Worm (Caenorhabditis elegans) whole organism, early embryonic: ENCODE measurements around the gene F47B8.10.
A peak's percentile ranks its signal among the peaks of the same experiment; 100 is the strongest.

ENCODE experiments used
- B0310.2 ChIP-seq: sonication (generic microtip); optimal IDR thresholded peaks from 2 replicates; lab custom pipeline; 2016; ENCODE audit warnings: mild to moderate bottlenecking, missing genetic modification characterization, missing compliant biosample characterization
- F13C5.2 ChIP-seq: sonication (generic microtip); optimal IDR thresholded peaks from 2 replicates; lab custom pipeline; 2017; ENCODE audit warnings: mild to moderate bottlenecking, missing genetic modification characterization, inconsistent platforms, missing compliant biosample characterization
- aly-1 ChIP-seq: sonication (generic microtip); optimal IDR thresholded peaks from 2 replicates; lab custom pipeline; 2016; ENCODE audit warnings: missing genetic modification characterization, missing compliant biosample characterization
- ama-1 ChIP-seq: fragments of 150-350 bp; optimal IDR thresholded peaks from 2 replicates; lab custom pipeline; 2014
- ceh-13 ChIP-seq: fragments of 200-800 bp; sonication (Bioruptor generic); optimal IDR thresholded peaks from 2 replicates; lab custom pipeline; 2018; ENCODE audit warnings: mild to moderate bottlenecking, missing genetic modification characterization, missing compliant biosample characterization
- ceh-36 ChIP-seq: sonication (generic microtip); optimal IDR thresholded peaks from 2 replicates; lab custom pipeline; 2016; ENCODE audit warnings: missing genetic modification characterization, inconsistent platforms, missing compliant biosample characterization
- ets-7 ChIP-seq: sonication (generic microtip); optimal IDR thresholded peaks from 2 replicates; lab custom pipeline; 2016; ENCODE audit warnings: missing genotype, missing genetic modification characterization, missing compliant biosample characterization
- flt-1 ChIP-seq: fragments of 200-800 bp; sonication (Bioruptor generic); IDR thresholded peaks from 2 replicates; pipeline ENCODE4 v1.3.6; 2022; ENCODE audit warnings: missing genetic modification characterization, missing compliant biosample characterization
- hmbx-1 ChIP-seq: sonication (generic microtip); optimal IDR thresholded peaks from 2 replicates; lab custom pipeline; 2016; ENCODE audit warnings: mild to moderate bottlenecking, missing genetic modification characterization, missing compliant biosample characterization
- hmg-4 ChIP-seq: fragments of 200-800 bp; sonication (Bioruptor generic); optimal IDR thresholded peaks from 2 replicates; lab custom pipeline; 2018; ENCODE audit warnings: mild to moderate bottlenecking, missing genetic modification characterization, missing compliant biosample characterization
- hnd-1 ChIP-seq: sonication (generic microtip); optimal IDR thresholded peaks from 2 replicates; lab custom pipeline; 2016; ENCODE audit warnings: missing genetic modification characterization, missing compliant biosample characterization
- pes-1 ChIP-seq: fragments of 200-800 bp; sonication (Bioruptor generic); IDR thresholded peaks from 2 replicates; pipeline ENCODE4 v1.3.6; 2022; ENCODE audit warnings: missing genetic modification reagents, missing genetic modification characterization, missing compliant biosample characterization
- scrt-1 ChIP-seq: fragments of 200-800 bp; sonication (Bioruptor generic); IDR thresholded peaks from 2 replicates; pipeline ENCODE4 v1.3.6; 2022; ENCODE audit warnings: missing genetic modification characterization, missing compliant biosample characterization
- sea-1 ChIP-seq: fragments of 200-800 bp; sonication (Bioruptor generic); conservative IDR thresholded peaks from 2 replicates; pipeline ENCODE4 v1.3.6; 2022; ENCODE audit warnings: missing genetic modification characterization, missing compliant biosample characterization
- tbx-11 ChIP-seq: fragments of 200-800 bp; sonication (Bioruptor generic); IDR thresholded peaks from 2 replicates; pipeline ENCODE4 v1.3.6; 2022; ENCODE audit warnings: missing genetic modification characterization, missing compliant biosample characterization
- tbx-37 ChIP-seq: fragments of 200-800 bp; sonication (Bioruptor generic); conservative IDR thresholded peaks from 2 replicates; pipeline ENCODE4 v1.3.6; 2022; ENCODE audit warnings: missing genetic modification reagents, missing genetic modification characterization, missing compliant biosample characterization
- tra-4 ChIP-seq: sonication (generic microtip); optimal IDR thresholded peaks from 2 replicates; lab custom pipeline; 2017; ENCODE audit warnings: missing genetic modification characterization, missing compliant biosample characterization

F47B8.10 gene

DNA sequence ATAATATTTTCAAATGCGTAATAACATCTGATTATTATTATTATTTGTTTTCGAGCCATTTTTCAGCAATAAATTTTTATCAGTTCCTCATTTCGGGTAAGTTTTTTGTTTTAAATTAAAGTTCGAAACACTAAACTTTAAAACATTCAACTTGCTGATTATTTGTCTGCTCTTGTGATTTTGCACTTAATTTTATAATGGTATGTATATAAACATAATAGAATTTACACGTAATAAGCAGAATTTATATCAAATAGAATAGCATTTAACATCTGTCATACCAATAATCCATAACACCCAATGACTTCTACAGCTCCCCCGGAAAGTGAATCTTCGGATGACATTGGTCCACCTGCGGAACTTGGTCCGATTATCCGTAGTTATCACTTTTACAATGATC lies 8.7 kb upstream of the F47B8.10 start, which contains the start of gene srm-4:
Gene srm-4, plus strand, starts transcription at position 301 of the 400 bp plus-strand sequence.
- TF ChIP-seq hmg-4 (GFP tag; lab: Kevin White, UChicago) (no peak), aly-1 (tag; lab: Kevin White, UChicago) (no peak), tbx-11 (GFP tag; lab: Robert Waterston, UW) (no peak), scrt-1 (no peak), flt-1 (GFP tag; lab: Robert Waterston, UW) (no peak), B0310.2 (tag; lab: Kevin White, UChicago) (no peak), ceh-36 (tag; lab: Kevin White, UChicago) (no peak), ama-1 (lab: Kevin White, UChicago) (no peak), pes-1 (GFP tag; lab: Robert Waterston, UW) (no peak), ceh-13 (GFP tag; lab: Kevin White, UChicago) (no peak), hnd-1 (tag; lab: Kevin White, UChicago) (no peak), hmbx-1 (tag; lab: Kevin White, UChicago) (no peak), tra-4 (tag; lab: Kevin White, UChicago) (no peak), sea-1 (GFP tag; lab: Robert Waterston, UW) (no peak), F13C5.2 (no peak), tbx-37 (no peak), ets-7 (tag; lab: Kevin White, UChicago) (no peak)

DNA sequence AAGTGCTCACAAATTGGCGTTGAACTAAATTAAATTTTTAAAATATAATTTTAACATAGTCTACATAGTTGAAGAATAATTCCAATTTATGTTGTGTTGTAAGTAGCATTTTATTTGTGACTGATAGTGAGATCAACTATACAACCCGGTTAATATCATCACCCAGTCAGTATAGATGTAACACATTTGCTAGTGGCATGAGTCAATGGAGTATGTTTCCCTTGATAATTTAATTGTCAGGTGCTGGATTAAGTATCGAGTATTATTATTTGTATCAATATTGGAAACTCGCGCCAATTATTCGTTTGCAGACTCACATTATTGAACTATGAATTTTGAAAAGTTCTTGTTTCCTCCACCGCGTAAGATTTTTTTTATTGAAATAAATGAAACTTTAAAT lies 6.9 kb upstream of the F47B8.10 start, which contains the start of gene srm-5:
Gene srm-5, plus strand, starts transcription at position 301 of the 400 bp plus-strand sequence.
- TF ChIP-seq flt-1 (GFP tag; lab: Robert Waterston, UW) (no peak), tra-4 (tag; lab: Kevin White, UChicago) (no peak), ets-7 (tag; lab: Kevin White, UChicago) (no peak), F13C5.2 (no peak), sea-1 (GFP tag; lab: Robert Waterston, UW) (no peak), ceh-13 (GFP tag; lab: Kevin White, UChicago) (no peak), pes-1 (GFP tag; lab: Robert Waterston, UW) (no peak), hmbx-1 (tag; lab: Kevin White, UChicago) (no peak), hmg-4 (GFP tag; lab: Kevin White, UChicago) (no peak), ceh-36 (tag; lab: Kevin White, UChicago) (no peak), aly-1 (tag; lab: Kevin White, UChicago) (no peak), scrt-1 (no peak), tbx-37 (no peak), ama-1 (lab: Kevin White, UChicago) (no peak), B0310.2 (tag; lab: Kevin White, UChicago) (no peak), hnd-1 (tag; lab: Kevin White, UChicago) (no peak)

DNA sequence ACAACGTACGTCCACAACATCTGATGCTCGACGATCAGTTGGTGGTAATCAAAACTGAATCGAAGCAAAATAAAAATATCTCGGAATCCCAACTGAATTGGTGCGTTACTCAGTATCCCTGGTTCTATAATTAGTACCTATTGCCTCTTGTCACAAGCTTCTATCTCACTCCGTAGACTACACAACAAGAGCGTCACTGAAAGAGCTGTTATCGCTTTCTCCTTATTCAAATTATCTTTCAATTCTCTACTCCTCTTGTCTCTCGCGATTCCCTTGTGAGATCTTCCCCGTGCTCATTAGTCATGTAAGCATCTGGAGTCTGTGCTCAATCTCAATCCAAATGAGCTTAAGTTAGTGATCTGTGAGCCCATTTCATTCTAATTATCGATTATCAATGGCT lies 5.1 kb upstream of the F47B8.10 start, which contains the start of gene srm-6:
Gene srm-6, plus strand, starts transcription at position 301 of the 400 bp plus-strand sequence.
- TF ChIP-seq pes-1 (GFP tag; lab: Robert Waterston, UW), result no peak
- no peak for TF ChIP-seq ceh-13 (GFP tag; lab: Kevin White, UChicago)
- TF ChIP-seq tbx-11 (GFP tag; lab: Robert Waterston, UW), result no peak
- TF ChIP-seq ets-7 (tag; lab: Kevin White, UChicago), result no peak
- TF ChIP-seq flt-1 (GFP tag; lab: Robert Waterston, UW), result no peak
- TF ChIP-seq sea-1 (GFP tag; lab: Robert Waterston, UW), result no peak
- TF ChIP-seq hnd-1 (tag; lab: Kevin White, UChicago), result no peak
- no peak for TF ChIP-seq tbx-37
- TF ChIP-seq F13C5.2, result no peak
- no peak for TF ChIP-seq hmbx-1 (tag; lab: Kevin White, UChicago)
- no peak for TF ChIP-seq ceh-36 (tag; lab: Kevin White, UChicago)
- TF ChIP-seq B0310.2 (tag; lab: Kevin White, UChicago), result no peak
- TF ChIP-seq aly-1 (tag; lab: Kevin White, UChicago), result no peak
- no peak for TF ChIP-seq ama-1 (lab: Kevin White, UChicago)
- no peak for TF ChIP-seq hmg-4 (GFP tag; lab: Kevin White, UChicago)
- no peak for TF ChIP-seq tra-4 (tag; lab: Kevin White, UChicago)
- no peak for TF ChIP-seq scrt-1

DNA sequence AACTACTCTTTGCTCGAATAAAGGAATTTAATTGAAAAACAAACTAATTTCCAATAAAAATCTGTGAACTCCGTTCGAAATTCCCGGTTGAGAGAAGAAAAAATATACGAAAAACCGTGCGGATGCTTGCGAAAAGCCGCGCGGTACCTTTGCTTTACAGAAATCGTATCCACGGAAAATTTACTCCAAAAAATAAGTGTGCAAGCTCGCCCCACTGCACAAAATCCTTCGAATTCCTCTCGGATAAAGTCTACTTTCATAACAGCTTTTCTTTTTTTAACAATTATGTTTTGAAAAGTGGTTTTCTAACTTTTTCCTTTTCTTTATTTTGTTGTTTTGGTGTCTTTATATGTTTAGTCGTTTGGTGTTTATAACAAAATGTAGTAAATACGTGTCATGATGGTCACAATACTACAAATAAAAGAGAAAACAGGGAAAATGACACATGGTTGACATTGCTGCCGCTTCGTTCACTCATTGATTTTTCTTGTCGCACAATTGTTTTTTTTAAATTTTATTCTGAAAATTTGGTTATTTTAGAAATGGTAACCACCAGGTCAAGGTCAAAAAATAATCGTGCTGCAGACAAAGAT lies 5.6 kb downstream of the F47B8.10 start, which contains the start of gene cept-2:
Gene cept-2, plus strand, starts transcription at position 533 of the 593 bp plus-strand sequence.
- TF ChIP-seq tbx-37 (peak; percentile 19; the same call in 1 of the 2 replicates), ets-7 (tag; lab: Kevin White, UChicago) (peak; percentile 28), F13C5.2 (peak; percentile 75), flt-1 (GFP tag; lab: Robert Waterston, UW) (no peak), hmg-4 (GFP tag; lab: Kevin White, UChicago) (no peak)

DNA sequence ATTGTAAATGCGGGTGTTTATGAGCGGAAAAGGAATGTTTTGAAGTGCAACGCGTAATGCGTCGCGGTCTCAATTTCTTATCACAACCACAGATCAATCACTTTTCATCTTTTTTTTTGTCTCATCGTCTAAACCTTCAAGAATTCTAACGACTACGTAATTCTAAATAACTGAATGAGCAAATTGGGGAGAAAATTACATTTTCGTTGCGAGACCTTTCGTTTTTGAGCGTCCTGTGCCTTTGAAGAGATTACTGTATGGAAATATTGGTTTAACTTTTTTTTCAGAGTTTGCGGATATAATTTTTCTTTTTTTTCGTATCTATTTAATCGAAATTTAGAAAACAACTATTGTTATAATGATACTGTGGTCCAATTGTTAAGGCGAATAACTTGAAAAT lies 8.7 kb downstream of the F47B8.10 start:
- TF ChIP-seq hmbx-1 (tag; lab: Kevin White, UChicago), result no peak
- no peak for TF ChIP-seq B0310.2 (tag; lab: Kevin White, UChicago)
- no peak for TF ChIP-seq sea-1 (GFP tag; lab: Robert Waterston, UW)
- no peak for TF ChIP-seq ceh-13 (GFP tag; lab: Kevin White, UChicago)
- no peak for TF ChIP-seq F13C5.2
- no peak for TF ChIP-seq scrt-1
- TF ChIP-seq tbx-11 (GFP tag; lab: Robert Waterston, UW), result no peak

DNA sequence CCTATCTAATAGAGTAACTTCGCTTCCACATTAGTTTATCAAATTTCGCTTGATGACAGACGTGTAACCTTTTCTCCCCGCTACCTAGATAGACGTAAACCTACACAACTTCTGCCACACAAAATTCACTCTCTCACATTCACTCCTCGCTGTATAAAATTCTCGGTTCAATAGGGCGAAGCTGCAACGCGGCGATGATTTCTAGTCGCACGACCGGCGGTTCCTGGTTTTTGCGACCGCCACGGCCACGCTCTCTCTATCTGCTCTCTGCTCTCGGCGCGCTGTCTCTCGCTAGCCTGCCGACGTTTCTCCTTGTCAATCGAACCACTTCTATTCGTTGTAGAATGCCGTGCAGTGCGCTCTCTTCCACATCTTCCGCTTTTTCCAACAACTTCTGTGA lies 9.2 kb downstream of the F47B8.10 start:
- TF ChIP-seq scrt-1 (no peak), B0310.2 (tag; lab: Kevin White, UChicago) (no peak), sea-1 (GFP tag; lab: Robert Waterston, UW) (0 out of 2 replicates have a peak, but pooled peaks have one; percentile 21), hmg-4 (GFP tag; lab: Kevin White, UChicago) (peak; percentile 34), hmbx-1 (tag; lab: Kevin White, UChicago) (no peak), F13C5.2 (peak; percentile 7), ama-1 (lab: Kevin White, UChicago) (no peak), ceh-13 (GFP tag; lab: Kevin White, UChicago) (no peak), tra-4 (tag; lab: Kevin White, UChicago) (no peak), ceh-36 (tag; lab: Kevin White, UChicago) (no peak), hnd-1 (tag; lab: Kevin White, UChicago) (no peak), ets-7 (tag; lab: Kevin White, UChicago) (no peak), tbx-11 (GFP tag; lab: Robert Waterston, UW) (no peak), tbx-37 (no peak), aly-1 (tag; lab: Kevin White, UChicago) (no peak), pes-1 (GFP tag; lab: Robert Waterston, UW) (no peak), flt-1 (GFP tag; lab: Robert Waterston, UW) (no peak)
